Fruit fly (Drosophila melanogaster): ENCODE measurements around the gene Cbp80.

Cbp80 gene

DNA sequence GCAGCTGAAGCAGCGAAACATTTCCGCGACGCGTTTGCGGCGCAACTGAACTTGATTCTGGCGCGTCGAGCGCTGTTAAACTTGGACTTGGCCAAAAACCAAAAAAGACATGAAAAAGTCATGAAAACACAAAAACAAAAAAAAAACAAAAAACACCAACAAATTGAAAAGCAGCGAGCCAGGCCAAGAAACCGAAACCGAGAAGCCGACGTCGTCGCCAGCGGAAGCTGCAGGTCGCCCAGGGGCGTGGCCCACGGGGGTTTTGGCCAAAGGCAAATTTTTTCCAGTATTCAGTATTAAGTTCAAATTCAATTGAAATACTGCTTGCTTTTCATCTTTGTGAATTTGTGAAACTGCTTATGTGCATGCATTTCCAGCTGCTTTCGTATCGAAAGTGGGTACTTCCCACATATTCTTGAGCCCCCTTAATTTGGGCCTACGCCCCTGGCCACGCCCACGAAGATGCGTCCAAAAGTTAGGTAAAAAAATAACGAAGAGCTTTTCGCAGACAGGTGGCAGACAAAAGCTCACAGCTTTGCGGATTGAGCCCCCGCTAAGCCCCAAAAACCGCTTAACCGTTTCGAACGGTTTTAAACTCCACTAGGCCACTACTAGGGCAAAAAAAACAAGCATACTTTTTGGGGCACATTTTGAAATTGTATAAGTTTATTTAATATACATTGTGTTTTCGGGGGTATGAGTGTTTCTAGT is 17.0 kb downstream of the Cbp80 start, which contains the start of gene CG3009 (continued):
- peak; percentile 83 for TF ChIP-seq CG17186 (GFP tag; optimal IDR thresholded peaks at IDR 0.05)
- TF ChIP-seq CG11723 (GFP tag; optimal IDR thresholded peaks at IDR 0.05) = peak; percentile 96
- peak; percentile 98 for TF ChIP-seq Gug (GFP tag; IDR thresholded peaks at IDR 0.05)
- TF ChIP-seq CG2116 (GFP tag; optimal IDR thresholded peaks at IDR 0.05) = peak; percentile 84
- peak; percentile 98 for TF ChIP-seq CG12769 (tag; optimal IDR thresholded peaks at IDR 0.05)
- peak; percentile 96 for TF ChIP-seq CG12299 (tag; optimal IDR thresholded peaks at IDR 0.05)
- TF ChIP-seq ems (GFP tag; optimal IDR thresholded peaks at IDR 0.05) = peak; percentile 98
- peak; percentile 93 for TF ChIP-seq toy (GFP tag; IDR thresholded peaks at IDR 0.05)
- TF ChIP-seq chif (GFP tag; optimal IDR thresholded peaks at IDR 0.05) = peak; percentile 95 to 97
- TF ChIP-seq CG8089 (GFP tag; optimal IDR thresholded peaks at IDR 0.05) = peak; percentile 97
- TF ChIP-seq Six4 (GFP tag; optimal IDR thresholded peaks at IDR 0.05) = peak; percentile 95
- peak; percentile 88 for TF ChIP-seq CG9437 (GFP tag; optimal IDR thresholded peaks at IDR 0.05)
- peak; percentile 94 for TF ChIP-seq CG4820 (GFP tag; optimal IDR thresholded peaks at IDR 0.05)
- no peak for TF ChIP-seq prd (optimal IDR thresholded peaks at IDR 0.05)
- TF ChIP-seq prd (GFP tag; IDR thresholded peaks at IDR 0.05) = peak; percentile 98
- peak; percentile 96 for TF ChIP-seq CG9876 (GFP tag; optimal IDR thresholded peaks at IDR 0.05)
- peak; percentile 95 for TF ChIP-seq CG12236 (GFP tag; optimal IDR thresholded peaks at IDR 0.05)
- TF ChIP-seq pzg (GFP tag; optimal IDR thresholded peaks at IDR 0.05) = peak; percentile 45
- TF ChIP-seq CG10959 (GFP tag; IDR thresholded peaks at IDR 0.05) = peak; percentile 83
- TF ChIP-seq sima (GFP tag; optimal IDR thresholded peaks at IDR 0.05) = peak; percentile 92
- TF ChIP-seq CHES-1-like (GFP tag; optimal IDR thresholded peaks at IDR 0.05) = peak; percentile 99
- TF ChIP-seq Myb (GFP tag; optimal IDR thresholded peaks at IDR 0.05) = peak; percentile 92
- peak; percentile 79 for TF ChIP-seq CG33557 (GFP tag; optimal IDR thresholded peaks at IDR 0.05)
- TF ChIP-seq crc (GFP tag; optimal IDR thresholded peaks at IDR 0.05) = peak; percentile 96
- peak; percentile 95 for TF ChIP-seq nmo (GFP tag; optimal IDR thresholded peaks at IDR 0.05)
- no peak for TF ChIP-seq Scr (GFP tag; IDR thresholded peaks at IDR 0.05; ENCODE audit: partially characterized antibody)
- TF ChIP-seq kni (GFP tag; optimal IDR thresholded peaks at IDR 0.05) = peak; percentile 87
- no peak for TF ChIP-seq Doc3 (GFP tag; IDR thresholded peaks at IDR 0.05; ENCODE audit: partially characterized antibody)
- TF ChIP-seq HLHmδ (GFP tag; optimal IDR thresholded peaks at IDR 0.05) = no peak
- TF ChIP-seq zfh1 (GFP tag; IDR thresholded peaks at IDR 0.05) = peak; percentile 97
- TF ChIP-seq chn (GFP tag; optimal IDR thresholded peaks at IDR 0.05) = peak; percentile 98
- peak; percentile 90 for TF ChIP-seq CG1024 (GFP tag; IDR thresholded peaks at IDR 0.05)
- TF ChIP-seq psq (GFP tag; optimal IDR thresholded peaks at IDR 0.05) = peak; percentile 87
- TF ChIP-seq dpn (GFP tag; optimal IDR thresholded peaks at IDR 0.05) = peak; percentile 98 to 99
- peak; percentile 98 for TF ChIP-seq klu (GFP tag; IDR thresholded peaks at IDR 0.05)
- TF ChIP-seq jigr1 (GFP tag; IDR thresholded peaks at IDR 0.05) = peak; percentile 95
- peak; percentile 93 for TF ChIP-seq Usf (GFP tag; optimal IDR thresholded peaks at IDR 0.05)
- no peak for TF ChIP-seq ato (GFP tag; IDR thresholded peaks at IDR 0.05; ENCODE audit: partially characterized antibody)
- TF ChIP-seq CG8388 (GFP tag; optimal IDR thresholded peaks at IDR 0.05) = peak; percentile 94
- peak; percentile 98 for TF ChIP-seq ranshi (GFP tag; IDR thresholded peaks at IDR 0.05)
- TF ChIP-seq pita (GFP tag; optimal IDR thresholded peaks at IDR 0.05) = peak; percentile 87
- peak; percentile 99 for TF ChIP-seq Rfx (GFP tag; IDR thresholded peaks at IDR 0.05)
- peak; percentile 88 for TF ChIP-seq CG10267 (tag; optimal IDR thresholded peaks at IDR 0.05)
- peak; percentile 86 for TF ChIP-seq exex (tag; optimal IDR thresholded peaks at IDR 0.05)
- peak; percentile 98 for TF ChIP-seq CG14014 (GFP tag; IDR thresholded peaks at IDR 0.05)
- TF ChIP-seq Camta (GFP tag; optimal IDR thresholded peaks at IDR 0.05) = peak; percentile 97
- TF ChIP-seq CG14667 (GFP tag; IDR thresholded peaks at IDR 0.05) = peak; percentile 95
- peak; percentile 85 for TF ChIP-seq CG10431 (GFP tag; optimal IDR thresholded peaks at IDR 0.05)
- peak; percentile 96 for TF ChIP-seq NK7.1 (GFP tag; optimal IDR thresholded peaks at IDR 0.05)
- no peak for TF ChIP-seq h (optimal IDR thresholded peaks at IDR 0.05)
